Fruit fly (Drosophila melanogaster): ENCODE results near the gene grn.

Gene grn

DNA sequence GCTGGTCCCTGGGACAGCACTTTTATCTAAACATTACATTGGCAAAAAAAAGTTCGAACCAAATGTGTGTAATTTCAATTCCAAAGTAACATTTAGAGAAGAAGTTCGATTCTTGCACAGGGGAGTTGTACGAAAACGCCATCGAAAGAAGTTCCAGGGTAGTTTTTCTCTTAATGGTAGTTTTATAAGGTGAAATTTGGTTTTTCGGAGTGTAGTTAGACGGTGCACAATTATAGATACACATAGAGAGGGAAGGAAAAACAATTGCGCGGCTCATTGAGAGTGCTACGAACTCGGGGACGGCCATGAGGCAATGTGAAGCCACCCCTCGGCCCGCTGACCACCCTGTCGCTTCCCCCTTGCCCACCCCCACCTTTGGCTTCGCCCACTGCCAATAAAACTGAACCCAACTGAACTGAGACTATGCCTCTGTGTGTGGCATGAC is 71.0 kb downstream of the grn start:
- TF ChIP-seq Sry-δ (GFP tag; optimal IDR thresholded peaks at IDR 0.05) = peak; percentile 22
- peak; percentile 73; the same call in 2 of the 3 replicates for TF ChIP-seq zfh1 (GFP tag; IDR thresholded peaks at IDR 0.05)
- peak; percentile 45; the same call in 1 of the 2 replicates for TF ChIP-seq CG3847 (GFP tag; IDR thresholded peaks at IDR 0.05)
- peak; percentile 46; the same call in 1 of the 3 replicates for TF ChIP-seq Aef1 (GFP tag; IDR thresholded peaks at IDR 0.05)
- peak; percentile 35 for TF ChIP-seq BtbVII (GFP tag; optimal IDR thresholded peaks at IDR 0.05)
- no peak for TF ChIP-seq knrl (GFP tag; IDR thresholded peaks at IDR 0.05; ENCODE audit: partially characterized antibody)
- TF ChIP-seq CG11093 (GFP tag; IDR thresholded peaks at IDR 0.05) = peak; percentile 60; the same call in 1 of the 3 replicates
- peak; percentile 24 for TF ChIP-seq CG5180 (GFP tag; optimal IDR thresholded peaks at IDR 0.05)
- 0 out of 2 replicates have a peak, but pooled peaks have one; percentile 13 for TF ChIP-seq Oaz (GFP tag; IDR thresholded peaks at IDR 0.05)
- TF ChIP-seq fd96Cb (tag; optimal IDR thresholded peaks at IDR 0.05) = peak; percentile 64
- peak; percentile 62 for TF ChIP-seq Chrac-16 (GFP tag; optimal IDR thresholded peaks at IDR 0.05)
- TF ChIP-seq CG4730 (GFP tag; IDR thresholded peaks at IDR 0.05) = 0 out of 2 replicates have a peak, but pooled peaks have one; percentile 34
- peak; percentile 30 for TF ChIP-seq CG2875 (GFP tag; optimal IDR thresholded peaks at IDR 0.05)
- TF ChIP-seq CG3838 (GFP tag; optimal IDR thresholded peaks at IDR 0.05) = no peak
- TF ChIP-seq Oli (tag; optimal IDR thresholded peaks at IDR 0.05) = peak; percentile 67
- TF ChIP-seq sc (optimal IDR thresholded peaks at IDR 0.05) = no peak
- TF ChIP-seq sc (GFP tag; optimal IDR thresholded peaks at IDR 0.05) = peak; percentile 11
- TF ChIP-seq CG9876 (GFP tag; optimal IDR thresholded peaks at IDR 0.05) = peak; percentile 12
- no peak for TF ChIP-seq CG11696 (GFP tag; IDR thresholded peaks at IDR 0.05)
- TF ChIP-seq HmgD (GFP tag; optimal IDR thresholded peaks at IDR 0.05) = no peak
- TF ChIP-seq Hmr (GFP tag; optimal IDR thresholded peaks at IDR 0.05) = peak; percentile 60
- TF ChIP-seq CG11085 (GFP tag; IDR thresholded peaks at IDR 0.05) = no peak
- no peak for TF ChIP-seq wek (GFP tag; optimal IDR thresholded peaks at IDR 0.05)
- peak; percentile 56 for TF ChIP-seq CG12769 (tag; optimal IDR thresholded peaks at IDR 0.05)
- TF ChIP-seq CG4328 (GFP tag; optimal IDR thresholded peaks at IDR 0.05) = no peak
- no peak for TF ChIP-seq Dfd (GFP tag; optimal IDR thresholded peaks at IDR 0.05)
- no peak for TF ChIP-seq CG13287 (GFP tag; IDR thresholded peaks at IDR 0.05; ENCODE audit: partially characterized antibody)
- peak in 1 of 3 experiments; percentile 50 for TF ChIP-seq lola (GFP tag; optimal IDR thresholded peaks at IDR 0.05)
- TF ChIP-seq lbe (GFP tag; optimal IDR thresholded peaks at IDR 0.05) = no peak
- no peak for TF ChIP-seq CG12236 (GFP tag; optimal IDR thresholded peaks at IDR 0.05)
- no peak for TF ChIP-seq psq (GFP tag; optimal IDR thresholded peaks at IDR 0.05)
- peak; percentile 54 for TF ChIP-seq zfh2 (GFP tag; optimal IDR thresholded peaks at IDR 0.05)
- TF ChIP-seq CG6683 (GFP tag; optimal IDR thresholded peaks at IDR 0.05) = peak; percentile 44
- no peak for TF ChIP-seq fru (optimal IDR thresholded peaks at IDR 0.05)
- TF ChIP-seq Awh (GFP tag; IDR thresholded peaks at IDR 0.05) = peak; percentile 69
- peak; percentile 69; the same call in 2 of the 3 replicates for TF ChIP-seq CG17361 (GFP tag; IDR thresholded peaks at IDR 0.05)
- TF ChIP-seq CG43689 (GFP tag; IDR thresholded peaks at IDR 0.05) = 0 out of 2 replicates have a peak, but pooled peaks have one; percentile 42
- TF ChIP-seq Spps (tag; optimal IDR thresholded peaks at IDR 0.05) = peak; percentile 33
- TF ChIP-seq Atf3 (GFP tag; optimal IDR thresholded peaks at IDR 0.05) = peak; percentile 43
- TF ChIP-seq fu2 (GFP tag; optimal IDR thresholded peaks at IDR 0.05) = peak; percentile 40
- no peak for TF ChIP-seq Scr (GFP tag; IDR thresholded peaks at IDR 0.05; ENCODE audit: partially characterized antibody)
- TF ChIP-seq ap (GFP tag; IDR thresholded peaks at IDR 0.05) = peak; percentile 40; the same call in 1 of the 2 replicates
- no peak for TF ChIP-seq CG6854 (GFP tag; optimal IDR thresholded peaks at IDR 0.05)
- TF ChIP-seq NC2β (GFP tag; optimal IDR thresholded peaks at IDR 0.05) = peak; percentile 40
- peak; percentile 69 for TF ChIP-seq NfI (GFP tag; optimal IDR thresholded peaks at IDR 0.05)
- TF ChIP-seq sens (GFP tag) = peak; percentile 73
- no peak for TF ChIP-seq sd (tag; optimal IDR thresholded peaks at IDR 0.05)
- peak; percentile 76 for TF ChIP-seq CG15269 (tag; optimal IDR thresholded peaks at IDR 0.05)
- TF ChIP-seq Neu2 (GFP tag; optimal IDR thresholded peaks at IDR 0.05; ENCODE audit: borderline replicate concordance) = no peak
- TF ChIP-seq ems (GFP tag; optimal IDR thresholded peaks at IDR 0.05) = peak; percentile 32
- peak; percentile 24 for TF ChIP-seq pb (GFP tag; optimal IDR thresholded peaks at IDR 0.05)

Data from whole organism, embryonic.